Worm (Caenorhabditis elegans): ENCODE measurements around the gene F20H11.4.

DNA sequence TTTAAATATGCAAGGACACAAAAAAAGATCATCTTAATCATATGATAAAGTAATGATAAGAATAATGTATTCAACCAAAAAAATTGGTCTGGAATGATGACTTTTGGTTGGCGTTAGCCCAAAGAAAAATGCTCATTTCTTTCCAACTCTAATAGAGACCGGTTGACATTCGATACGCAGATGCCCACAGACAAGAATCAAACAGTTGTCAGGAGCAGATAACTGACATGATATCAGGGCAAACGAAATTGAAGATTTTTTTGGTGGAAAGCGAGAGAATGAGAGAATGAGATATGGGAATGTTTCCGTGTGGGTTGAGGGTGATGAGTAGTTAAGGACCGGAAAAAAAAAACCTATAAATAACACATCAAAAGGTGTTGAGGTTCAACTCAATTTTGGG is 30.6 kb downstream of the F20H11.4 start:
- TF ChIP-seq tbx-37 (GFP tag; conservative IDR thresholded peaks at IDR 0.05) = no peak
- TF ChIP-seq sea-1 (GFP tag; conservative IDR thresholded peaks at IDR 0.05) = no peak
- no peak for TF ChIP-seq F13C5.2 (tag; optimal IDR thresholded peaks at IDR 0.05)
- no peak for TF ChIP-seq flt-1 (GFP tag; IDR thresholded peaks at IDR 0.05)
- TF ChIP-seq aly-1 (tag; optimal IDR thresholded peaks at IDR 0.05) = no peak
- TF ChIP-seq ama-1 (optimal IDR thresholded peaks at IDR 0.05) = no peak
- TF ChIP-seq ceh-36 (tag; optimal IDR thresholded peaks at IDR 0.05) = no peak
